Worm (Caenorhabditis elegans) whole organism, midembryonic: ENCODE measurements around the gene F28B1.9.

Experiments used
- T22C8.4 ChIP-seq: fragments of 200-800 bp; sonication (Bioruptor generic); IDR thresholded peaks from 2 replicates; pipeline ENCODE4 v1.3.6; 2022; ENCODE audit warnings: missing genetic modification characterization, missing compliant biosample characterization
- cog-1 ChIP-seq: sonication (generic microtip); optimal IDR thresholded peaks from 2 replicates; lab custom pipeline; 2016; ENCODE audit warnings: missing genetic modification characterization, missing compliant biosample characterization
- flt-1 ChIP-seq: fragments of 200-800 bp; sonication (Bioruptor generic); IDR thresholded peaks from 2 replicates; pipeline ENCODE4 v1.3.6; 2022; ENCODE audit warnings: missing genetic modification characterization, missing compliant biosample characterization
- klf-2 ChIP-seq: fragments of 200-800 bp; sonication (Bioruptor generic); conservative IDR thresholded peaks from 2 replicates; pipeline ENCODE4 v1.3.6; 2022; ENCODE audit warnings: missing genetic modification reagents, missing genetic modification characterization, missing compliant biosample characterization
- med-1 ChIP-seq: sonication (generic microtip); optimal IDR thresholded peaks from 2 replicates; lab custom pipeline; 2017; ENCODE audit warnings: missing genetic modification characterization, mild to moderate bottlenecking, missing compliant biosample characterization, antibody characterized with exemption, missing genetic modification reagents; ENCODE audit not compliant: insufficient read depth
- ref-1 ChIP-seq: fragments of 200-800 bp; sonication (Bioruptor generic); conservative IDR thresholded peaks from 2 replicates; pipeline ENCODE4 v1.3.6; 2022; ENCODE audit warnings: missing genetic modification reagents, missing genetic modification characterization, missing compliant biosample characterization
- tab-1 ChIP-seq: fragments of 200-800 bp; sonication (Bioruptor generic); IDR thresholded peaks from 2 replicates; pipeline ENCODE4 v1.3.6; 2022; ENCODE audit warnings: missing genetic modification characterization, missing compliant biosample characterization
- ztf-23 ChIP-seq: fragments of 200-800 bp; sonication (Bioruptor generic); IDR thresholded peaks from 2 replicates; pipeline ENCODE4 v1.3.6; 2022; ENCODE audit warnings: missing genetic modification reagents, missing genetic modification characterization, missing compliant biosample characterization
- ztf-29 ChIP-seq: fragments of 200-800 bp; sonication (Bioruptor generic); IDR thresholded peaks from 2 replicates; pipeline ENCODE4 v1.3.6; 2022; ENCODE audit warnings: missing genetic modification reagents, missing genetic modification characterization, missing compliant biosample characterization

The F28B1.9 gene

ce11 chrV:17077889-17078288, 16.2 kb downstream of the F28B1.9 start, which contains the start of gene T05E12.3:
Gene T05E12.3 (minus strand): TSS chrV:17077989.
- TF ChIP-seq T22C8.4: no peak
- TF ChIP-seq flt-1: no peak
- no peak for TF ChIP-seq cog-1 (tag; lab: Kevin White, UChicago)
- TF ChIP-seq med-1 (GFP tag; lab: Kevin White, UChicago): no peak
- no peak for TF ChIP-seq ztf-23 (GFP tag; lab: Robert Waterston, UW)
- no peak for TF ChIP-seq ztf-29 (GFP tag; lab: Robert Waterston, UW)
- TF ChIP-seq ref-1 (GFP tag; lab: Robert Waterston, UW): no peak
- no peak for TF ChIP-seq tab-1 (GFP tag; lab: Robert Waterston, UW)
- TF ChIP-seq klf-2 (GFP tag; lab: Robert Waterston, UW): no peak

DNA sequence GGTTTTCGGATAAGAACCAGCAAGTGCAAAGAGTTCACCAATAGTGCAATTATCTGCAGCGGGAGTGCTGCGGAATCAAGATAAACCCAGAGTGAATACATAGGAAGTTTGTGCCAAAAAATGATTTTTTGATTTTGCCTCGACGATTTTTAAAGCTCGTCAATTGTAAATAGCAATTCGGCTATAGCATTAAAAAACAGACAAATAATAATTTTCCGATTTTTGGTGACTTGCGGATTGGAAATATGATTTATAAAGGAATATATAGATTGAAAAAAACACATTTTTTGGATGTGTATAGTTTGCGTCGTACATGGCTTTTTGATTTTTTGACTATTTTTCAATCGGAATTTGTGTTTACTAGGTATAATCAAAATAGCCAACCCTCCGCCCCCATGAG, 18.1 kb downstream of the F28B1.9 start, which contains the start of gene srw-20:
Gene srw-20 (minus strand): TSS at position 101 of the 400 bp plus-strand sequence.
- no peak for TF ChIP-seq T22C8.4
- no peak for TF ChIP-seq ztf-23 (GFP tag; lab: Robert Waterston, UW)
- TF ChIP-seq klf-2 (GFP tag; lab: Robert Waterston, UW): no peak
- no peak for TF ChIP-seq ref-1 (GFP tag; lab: Robert Waterston, UW)
- TF ChIP-seq flt-1: no peak
- TF ChIP-seq ztf-29 (GFP tag; lab: Robert Waterston, UW): no peak
- no peak for TF ChIP-seq tab-1 (GFP tag; lab: Robert Waterston, UW)
- TF ChIP-seq med-1 (GFP tag; lab: Kevin White, UChicago): no peak

DNA sequence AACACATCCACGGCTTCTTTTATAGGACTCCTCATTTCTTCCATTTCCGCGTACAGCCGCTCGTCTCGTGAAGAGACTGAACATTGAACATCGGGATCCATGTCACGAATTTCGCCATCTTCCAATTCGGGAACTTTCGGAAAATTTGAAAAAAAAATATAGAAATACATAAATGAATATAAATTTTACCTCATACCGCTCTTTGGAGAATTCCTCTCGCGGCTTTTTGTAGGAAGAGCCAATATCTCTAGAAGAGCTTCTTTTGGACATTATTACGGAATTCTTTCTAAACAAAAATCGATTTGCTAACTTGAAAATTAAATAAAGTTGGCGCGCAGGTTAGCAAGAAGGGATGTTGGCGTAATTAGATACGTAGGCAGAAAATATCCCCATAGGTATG, 21.0 kb downstream of the F28B1.9 start, which contains the start of gene T05E12.9:
Gene T05E12.9 (minus strand): TSS at position 101 of the 400 bp plus-strand sequence.
- TF ChIP-seq ztf-23 (GFP tag; lab: Robert Waterston, UW) (no peak), klf-2 (GFP tag; lab: Robert Waterston, UW) (no peak), med-1 (GFP tag; lab: Kevin White, UChicago) (no peak), ztf-29 (GFP tag; lab: Robert Waterston, UW) (no peak), tab-1 (GFP tag; lab: Robert Waterston, UW) (no peak), ref-1 (GFP tag; lab: Robert Waterston, UW) (no peak), flt-1 (no peak), T22C8.4 (no peak), cog-1 (tag; lab: Kevin White, UChicago) (no peak)

DNA sequence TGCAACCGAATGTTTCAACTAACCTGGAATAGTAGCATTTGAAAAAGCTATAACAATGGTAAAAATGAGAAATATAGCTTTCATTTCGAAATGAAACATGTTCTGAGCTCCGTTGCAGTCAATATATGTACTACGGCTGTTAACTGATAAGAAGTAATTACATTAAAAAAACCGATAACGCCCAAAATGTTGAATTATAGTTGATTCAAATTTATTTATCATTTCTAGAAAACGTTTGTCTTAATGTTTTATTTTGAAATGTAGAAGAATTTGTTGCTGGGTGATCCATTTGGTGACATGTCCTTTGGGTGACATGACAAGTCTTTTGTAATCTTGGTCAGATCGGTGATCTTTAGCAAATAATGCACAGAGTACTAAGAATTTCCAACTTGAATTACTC, 27.7 kb downstream of the F28B1.9 start, which contains the start of gene T05E12.6:
Gene T05E12.6 (minus strand): TSS at position 101 of the 400 bp plus-strand sequence.
- TF ChIP-seq ztf-29 (GFP tag; lab: Robert Waterston, UW) (no peak), tab-1 (GFP tag; lab: Robert Waterston, UW) (no peak), T22C8.4 (no peak), ref-1 (GFP tag; lab: Robert Waterston, UW) (no peak), flt-1 (no peak), ztf-23 (GFP tag; lab: Robert Waterston, UW) (no peak), cog-1 (tag; lab: Kevin White, UChicago) (no peak), med-1 (GFP tag; lab: Kevin White, UChicago) (no peak), klf-2 (GFP tag; lab: Robert Waterston, UW) (no peak)

ce11 chrV:17089931-17090429, 28.3 kb downstream of the F28B1.9 start, which contains the start of gene srh-237:
Gene srh-237 (plus strand): TSS chrV:17090379.
- TF ChIP-seq ztf-23 (GFP tag; lab: Robert Waterston, UW): no peak
- TF ChIP-seq ztf-29 (GFP tag; lab: Robert Waterston, UW): no peak
- no peak for TF ChIP-seq med-1 (GFP tag; lab: Kevin White, UChicago)
- no peak for TF ChIP-seq cog-1 (tag; lab: Kevin White, UChicago)
- TF ChIP-seq flt-1: no peak
- no peak for TF ChIP-seq tab-1 (GFP tag; lab: Robert Waterston, UW)
- no peak for TF ChIP-seq T22C8.4

DNA sequence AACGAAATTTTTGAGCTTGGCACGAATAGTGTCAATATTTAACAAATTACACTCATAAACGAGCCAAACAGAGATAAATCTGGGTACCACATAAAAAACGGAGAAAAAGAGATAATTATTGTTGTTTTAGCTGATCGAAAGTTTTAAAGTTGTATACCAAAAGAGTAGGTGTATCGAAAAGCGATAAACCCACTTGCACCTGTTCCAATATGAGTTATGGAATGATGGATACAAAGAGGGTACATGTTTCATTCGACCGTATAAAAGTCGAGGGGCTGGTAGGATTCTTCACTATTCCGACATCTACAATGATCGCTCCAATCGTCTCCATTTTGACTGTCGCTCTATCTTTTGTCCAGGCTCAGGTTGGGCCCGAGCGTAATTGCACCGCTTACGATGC, 30.6 kb downstream of the F28B1.9 start, which contains the start of gene ZK218.1:
Gene ZK218.1 (plus strand): TSS at position 301 of the 400 bp plus-strand sequence.
- no peak for TF ChIP-seq med-1 (GFP tag; lab: Kevin White, UChicago)
- no peak for TF ChIP-seq flt-1
- TF ChIP-seq ztf-23 (GFP tag; lab: Robert Waterston, UW): no peak
- TF ChIP-seq klf-2 (GFP tag; lab: Robert Waterston, UW): no peak
- no peak for TF ChIP-seq T22C8.4
- TF ChIP-seq ztf-29 (GFP tag; lab: Robert Waterston, UW): no peak
- TF ChIP-seq tab-1 (GFP tag; lab: Robert Waterston, UW): no peak
- no peak for TF ChIP-seq ref-1 (GFP tag; lab: Robert Waterston, UW)
- TF ChIP-seq cog-1 (tag; lab: Kevin White, UChicago): no peak

DNA sequence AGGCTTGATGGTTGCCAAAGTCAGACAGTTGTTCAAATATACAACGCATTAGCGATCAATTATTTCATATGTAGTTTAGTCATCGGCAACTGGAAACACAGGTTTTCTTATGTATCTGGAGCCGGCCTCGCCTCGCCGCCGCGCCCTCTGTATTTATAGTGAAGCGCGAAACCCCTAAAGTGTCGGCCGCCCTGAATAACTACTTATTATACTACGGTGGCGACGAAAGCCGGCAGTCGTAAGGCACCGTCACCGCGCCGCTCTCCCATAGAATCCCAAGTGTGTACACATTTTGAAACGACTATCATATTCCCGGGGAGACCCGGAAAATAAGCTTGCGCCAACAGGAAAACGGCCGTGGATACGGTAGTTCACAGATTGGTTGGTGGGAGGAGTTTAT, 32.9 kb downstream of the F28B1.9 start:
- no peak for TF ChIP-seq tab-1 (GFP tag; lab: Robert Waterston, UW)

DNA sequence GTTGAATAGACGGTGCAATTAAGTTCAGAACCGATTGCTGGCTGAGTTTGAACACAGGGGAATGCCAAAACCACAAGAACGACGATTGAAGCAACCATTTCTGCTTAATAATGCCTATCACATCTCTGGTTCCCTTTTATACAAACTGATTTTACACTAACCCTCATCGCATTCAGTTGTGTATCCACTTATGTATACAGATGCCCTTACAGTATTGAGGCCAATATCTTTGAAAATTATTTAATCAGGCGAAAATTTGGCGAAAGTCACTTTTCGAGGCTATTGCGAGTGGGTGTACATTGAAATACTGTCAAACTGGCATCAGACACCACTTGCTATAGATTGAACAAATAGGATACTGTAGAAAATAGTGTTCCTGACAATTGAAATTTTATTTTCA, 37.0 kb downstream of the F28B1.9 start, which contains the start of the genes ZK218.3 and ZK218.4:
Gene ZK218.3 (minus strand): TSS at position 101 of the 400 bp plus-strand sequence.
Gene ZK218.4 (plus strand): TSS at position 186 of the 400 bp plus-strand sequence.
- TF ChIP-seq tab-1 (GFP tag; lab: Robert Waterston, UW) (no peak), flt-1 (no peak), cog-1 (tag; lab: Kevin White, UChicago) (no peak), ref-1 (GFP tag; lab: Robert Waterston, UW) (no peak), ztf-23 (GFP tag; lab: Robert Waterston, UW) (no peak), klf-2 (GFP tag; lab: Robert Waterston, UW) (no peak), T22C8.4 (no peak), ztf-29 (GFP tag; lab: Robert Waterston, UW) (no peak), med-1 (GFP tag; lab: Kevin White, UChicago) (no peak)

ce11 chrV:17100829-17101228, 39.1 kb downstream of the F28B1.9 start, which contains the start of gene ZK218.5:
Gene ZK218.5 (plus strand): TSS chrV:17101129.
- no peak for TF ChIP-seq T22C8.4
- no peak for TF ChIP-seq klf-2 (GFP tag; lab: Robert Waterston, UW)
